Worm (Caenorhabditis elegans) whole organism, mixed stage, embryonic: Measurements from ENCODE around the gene K06H6.2.

ENCODE experiments used
- lin-13 ChIP-seq: fragments of 150-350 bp; optimal IDR thresholded peaks from 2 replicates; lab custom pipeline; 2014; ENCODE audit warnings: missing biosample characterization, missing genetic modification characterization
- nhr-12 ChIP-seq: fragments of 150-350 bp; optimal IDR thresholded peaks from 2 replicates; lab custom pipeline; 2014; ENCODE audit warnings: missing biosample characterization, missing genetic modification characterization
- tbx-8 ChIP-seq: fragments of 200-800 bp; sonication (Bioruptor generic); optimal IDR thresholded peaks from 2 replicates; lab custom pipeline; 2018; ENCODE audit warnings: mild to moderate bottlenecking, missing genetic modification characterization, moderate library complexity, missing compliant biosample characterization

DNA sequence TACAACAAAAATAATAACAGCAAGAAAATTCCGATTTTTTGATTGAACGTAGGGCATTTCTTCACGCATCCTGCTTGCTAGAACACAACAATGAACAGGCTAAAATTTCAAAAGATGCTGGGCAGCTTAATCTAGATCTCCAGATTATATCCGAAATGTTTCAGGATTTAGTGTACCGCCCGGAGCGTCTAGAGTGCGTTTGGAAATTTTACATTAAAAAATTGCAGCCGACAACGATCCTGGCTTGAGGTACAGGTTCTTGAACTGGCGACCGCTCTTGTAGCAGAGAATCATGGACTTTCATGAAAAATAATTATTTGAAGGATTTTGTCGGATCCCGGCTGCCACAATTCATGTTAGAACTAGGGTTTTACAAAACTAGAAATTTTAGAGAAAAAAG is 37.6 kb upstream of the K06H6.2 start, which contains the start of gene C14C6.6:
- TF ChIP-seq nhr-12 (tag; lab: Kevin White, UChicago) (no peak), lin-13 (tag; lab: Kevin White, UChicago) (no peak), tbx-8 (no peak)
